Fruit fly (Drosophila melanogaster): ENCODE results near the gene CG13101.
A peak's percentile ranks its signal among the peaks of the same experiment; 100 is the strongest.

The CG13101 gene

DNA sequence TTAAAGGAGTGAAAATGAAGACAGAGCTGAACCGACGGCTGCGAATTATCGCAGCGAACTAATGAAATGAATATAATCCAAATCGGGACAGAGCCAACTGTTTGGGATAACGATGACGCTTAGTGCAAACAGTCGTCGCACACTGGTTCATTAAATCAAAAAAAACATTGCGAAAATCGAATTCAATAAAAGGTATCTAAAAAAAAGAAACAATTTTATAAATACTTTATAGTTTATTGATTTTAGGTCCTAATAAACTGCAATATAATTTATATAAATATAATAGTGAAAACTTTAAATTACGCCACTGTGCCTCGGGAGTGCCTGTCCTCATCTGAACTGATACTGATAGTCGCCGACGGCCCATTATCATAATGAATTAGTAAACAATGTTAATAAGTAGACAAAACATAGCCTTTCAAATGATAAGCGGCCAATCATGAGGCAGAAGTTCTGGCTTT lies 25.6 kb downstream of the CG13101 start, which contains the start of gene CG31886 (continued):
- TF ChIP-seq CG7368 (GFP tag; optimal IDR thresholded peaks at IDR 0.05) (no peak), pdm3 (GFP tag; optimal IDR thresholded peaks at IDR 0.05) (peak; percentile 25)

DNA sequence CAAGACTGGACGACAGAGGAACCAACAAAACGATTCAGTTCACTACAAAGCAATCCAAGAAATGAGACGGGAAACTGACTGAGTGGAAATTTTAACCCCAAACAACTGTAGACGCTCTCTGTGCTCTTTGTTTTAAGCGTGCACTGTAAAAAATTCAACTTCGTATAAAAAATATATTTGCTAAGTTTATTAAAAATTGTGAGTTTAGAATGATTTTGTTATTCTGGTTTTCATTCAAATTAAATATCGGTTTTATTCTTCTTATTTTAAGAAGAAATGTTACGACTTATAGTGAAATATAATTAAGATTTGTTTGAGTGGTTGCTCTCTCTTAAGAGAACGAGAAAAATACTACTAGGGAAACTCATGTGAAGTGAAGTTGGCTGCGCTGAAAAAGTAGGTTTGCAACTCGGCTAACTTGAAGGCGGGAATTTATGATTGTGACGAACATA lies 26.6 kb downstream of the CG13101 start:
- TF ChIP-seq Ets21C (GFP tag; optimal IDR thresholded peaks at IDR 0.05): peak; percentile 43
- peak; percentile 75 for TF ChIP-seq CG8632 (GFP tag; optimal IDR thresholded peaks at IDR 0.05)
- peak; percentile 60 for TF ChIP-seq cyc (GFP tag; optimal IDR thresholded peaks at IDR 0.05)
- no peak for TF ChIP-seq Hr38 (GFP tag; optimal IDR thresholded peaks at IDR 0.05)
- peak; percentile 86 for TF ChIP-seq Sox102F (GFP tag; optimal IDR thresholded peaks at IDR 0.05)
- no peak for TF ChIP-seq Eip93F (GFP tag; optimal IDR thresholded peaks at IDR 0.05)
- TF ChIP-seq CG6808 (GFP tag; optimal IDR thresholded peaks at IDR 0.05): peak; percentile 60
- peak; percentile 98 for TF ChIP-seq eg (GFP tag; IDR thresholded peaks at IDR 0.05)
- TF ChIP-seq Lpt (GFP tag; optimal IDR thresholded peaks at IDR 0.05): peak; percentile 75
- TF ChIP-seq CG3032 (tag; optimal IDR thresholded peaks at IDR 0.05): no peak
- peak; percentile 99 for TF ChIP-seq CG15336 (GFP tag; IDR thresholded peaks at IDR 0.05)
- no peak for TF ChIP-seq CG6854 (GFP tag; optimal IDR thresholded peaks at IDR 0.05)
- no peak for TF ChIP-seq esn (GFP tag; optimal IDR thresholded peaks at IDR 0.05)
- peak; percentile 69 for TF ChIP-seq CG4318 (GFP tag; optimal IDR thresholded peaks at IDR 0.05)
- TF ChIP-seq CG32006 (GFP tag; optimal IDR thresholded peaks at IDR 0.05): peak; percentile 90
- no peak for TF ChIP-seq Blimp-1 (GFP tag; optimal IDR thresholded peaks at IDR 0.05)
- peak; percentile 94 for TF ChIP-seq CG11294 (GFP tag; IDR thresholded peaks at IDR 0.05)
- peak; percentile 89 for TF ChIP-seq OdsH (GFP tag; optimal IDR thresholded peaks at IDR 0.05)
- TF ChIP-seq Ets96B (tag; optimal IDR thresholded peaks at IDR 0.05): peak; percentile 95
- TF ChIP-seq CG8119 (GFP tag; IDR thresholded peaks at IDR 0.05): peak; percentile 99
- peak; percentile 68 to 91 for TF ChIP-seq salr (GFP tag; optimal IDR thresholded peaks at IDR 0.05)
- TF ChIP-seq pdm3 (GFP tag; optimal IDR thresholded peaks at IDR 0.05): peak; percentile 91
- TF ChIP-seq fd85E (GFP tag; optimal IDR thresholded peaks at IDR 0.05): no peak
- peak; percentile 61 for TF ChIP-seq Sox15 (GFP tag; optimal IDR thresholded peaks at IDR 0.05)
- peak; percentile 59 for TF ChIP-seq fd59A (GFP tag; optimal IDR thresholded peaks at IDR 0.05)
- TF ChIP-seq Hr39 (GFP tag; optimal IDR thresholded peaks at IDR 0.05): peak; percentile 78
- TF ChIP-seq CG6163 (GFP tag; IDR thresholded peaks at IDR 0.05): peak; percentile 98
- peak; percentile 89 for TF ChIP-seq achi (GFP tag; optimal IDR thresholded peaks at IDR 0.05)
- TF ChIP-seq Eip78C (GFP tag): peak; percentile 96
- peak; percentile 95 for TF ChIP-seq net (GFP tag; optimal IDR thresholded peaks at IDR 0.05)
- TF ChIP-seq topi (GFP tag; optimal IDR thresholded peaks at IDR 0.05): peak; percentile 74
- TF ChIP-seq dac (GFP tag; optimal IDR thresholded peaks at IDR 0.05): peak; percentile 87
- TF ChIP-seq acj6 (GFP tag; optimal IDR thresholded peaks at IDR 0.05): peak; percentile 82
- peak; percentile 95 for TF ChIP-seq CG10631 (GFP tag; optimal IDR thresholded peaks at IDR 0.05)
- TF ChIP-seq CG8319 (GFP tag; optimal IDR thresholded peaks at IDR 0.05): peak; percentile 57
- peak; percentile 96 for TF ChIP-seq Sox14 (GFP tag; optimal IDR thresholded peaks at IDR 0.05)
- peak; percentile 80 for TF ChIP-seq CG6792 (GFP tag; optimal IDR thresholded peaks at IDR 0.05)
- no peak for TF ChIP-seq CG1621 (tag; optimal IDR thresholded peaks at IDR 0.05)
- TF ChIP-seq CG31627 (GFP tag; optimal IDR thresholded peaks at IDR 0.05): peak; percentile 66
- TF ChIP-seq CG16779 (tag; optimal IDR thresholded peaks at IDR 0.05): peak; percentile 87
- TF ChIP-seq fkh (GFP tag; optimal IDR thresholded peaks at IDR 0.05): peak; percentile 40
- TF ChIP-seq dsx (GFP tag; optimal IDR thresholded peaks at IDR 0.05; ENCODE audit: poor library complexity, severe bottlenecking): no peak
- peak; percentile 81 for TF ChIP-seq CG7368 (GFP tag; optimal IDR thresholded peaks at IDR 0.05)
- TF ChIP-seq CG9139 (GFP tag; optimal IDR thresholded peaks at IDR 0.05): peak; percentile 54
- peak; percentile 91 for TF ChIP-seq Met (GFP tag; optimal IDR thresholded peaks at IDR 0.05)
- TF ChIP-seq CG11762 (GFP tag; optimal IDR thresholded peaks at IDR 0.05; ENCODE audit: insufficient read depth): peak; percentile 54
- TF ChIP-seq lz (GFP tag; optimal IDR thresholded peaks at IDR 0.05): peak; percentile 91
- peak; percentile 93 for TF ChIP-seq CG6276 (GFP tag; optimal IDR thresholded peaks at IDR 0.05)
- TF ChIP-seq CG10669 (GFP tag; optimal IDR thresholded peaks at IDR 0.05): peak; percentile 78

All from whole organism, prepupa.